Worm (Caenorhabditis elegans) whole organism, late embryonic: ENCODE results near the gene sec-3.

Experiments
- F13H6.1 ChIP-seq: sonication (generic microtip); optimal IDR thresholded peaks from 2 replicates; lab custom pipeline; 2016; ENCODE audit warnings: missing genetic modification characterization, missing compliant biosample characterization
- T23F11.4 ChIP-seq: fragments of 200-800 bp; sonication (Bioruptor generic); optimal IDR thresholded peaks from 2 replicates; lab custom pipeline; 2018; ENCODE audit warnings: mild to moderate bottlenecking, missing genetic modification characterization, missing compliant biosample characterization
- ahr-1 ChIP-seq: sonication (generic microtip); optimal IDR thresholded peaks from 2 replicates; lab custom pipeline; 2016; ENCODE audit warnings: missing genetic modification characterization, missing compliant biosample characterization
- ama-1 ChIP-seq: fragments of 150-350 bp; optimal IDR thresholded peaks from 2 replicates; lab custom pipeline; 2014
- ceh-14 ChIP-seq: sonication (generic microtip); optimal IDR thresholded peaks from 2 replicates; lab custom pipeline; 2016; ENCODE audit warnings: missing genotype, missing genetic modification characterization, missing compliant biosample characterization
- ceh-18 ChIP-seq: sonication (generic microtip); optimal IDR thresholded peaks from 2 replicates; lab custom pipeline; 2016; ENCODE audit warnings: missing genetic modification characterization, missing compliant biosample characterization
- ceh-2 ChIP-seq: sonication (generic microtip); optimal IDR thresholded peaks from 2 replicates; lab custom pipeline; 2016; ENCODE audit warnings: missing genotype, missing genetic modification characterization, missing compliant biosample characterization
- ceh-22 ChIP-seq: sonication (generic microtip); optimal IDR thresholded peaks from 2 replicates; lab custom pipeline; 2017; ENCODE audit warnings: missing biosample characterization, missing genetic modification characterization
- ceh-30 ChIP-seq: fragments of 150-350 bp; optimal IDR thresholded peaks from 2 replicates; lab custom pipeline; 2014; ENCODE audit warnings: missing biosample characterization, missing genetic modification characterization
- ceh-31 ChIP-seq: sonication (generic microtip); optimal IDR thresholded peaks from 2 replicates; lab custom pipeline; 2016; ENCODE audit warnings: missing genetic modification characterization, missing compliant biosample characterization
- ceh-34 ChIP-seq: sonication (generic microtip); optimal IDR thresholded peaks from 2 replicates; lab custom pipeline; 2016; ENCODE audit warnings: mild to moderate bottlenecking, missing genetic modification characterization, missing compliant biosample characterization
- ceh-48 ChIP-seq: sonication (generic microtip); optimal IDR thresholded peaks from 2 replicates; lab custom pipeline; 2016; ENCODE audit warnings: missing genetic modification characterization, inconsistent platforms, missing compliant biosample characterization
- ceh-6 ChIP-seq: fragments of 200-800 bp; sonication (Bioruptor generic); optimal IDR thresholded peaks from 2 replicates; lab custom pipeline; 2018; ENCODE audit warnings: mild to moderate bottlenecking, missing genetic modification characterization, missing compliant biosample characterization
- ceh-9 ChIP-seq: sonication (generic microtip); optimal IDR thresholded peaks from 2 replicates; lab custom pipeline; 2016; ENCODE audit warnings: mild to moderate bottlenecking, missing genetic modification characterization, inconsistent platforms, missing compliant biosample characterization
- dmd-4 ChIP-seq: sonication (generic microtip); optimal IDR thresholded peaks from 2 replicates; lab custom pipeline; 2016; ENCODE audit warnings: borderline replicate concordance, missing genetic modification characterization, missing compliant biosample characterization
- dve-1 ChIP-seq: sonication (generic microtip); optimal IDR thresholded peaks from 2 replicates; lab custom pipeline; 2017; ENCODE audit warnings: antibody characterized with exemption, mild to moderate bottlenecking, missing genetic modification characterization, missing compliant biosample characterization
- elt-2 ChIP-seq: sonication (generic microtip); optimal IDR thresholded peaks from 2 replicates; lab custom pipeline; 2016; ENCODE audit warnings: missing genetic modification reagents, missing genetic modification characterization, missing compliant biosample characterization
- elt-4 ChIP-seq: sonication (generic microtip); optimal IDR thresholded peaks from 2 replicates; lab custom pipeline; 2016; ENCODE audit warnings: missing genetic modification characterization, missing compliant biosample characterization
- fax-1 ChIP-seq: sonication (generic microtip); optimal IDR thresholded peaks from 2 replicates; lab custom pipeline; 2016; ENCODE audit warnings: missing genotype, missing genetic modification characterization, missing compliant biosample characterization
- fkh-10 ChIP-seq: fragments of 150-350 bp; optimal IDR thresholded peaks from 2 replicates; lab custom pipeline; 2014; ENCODE audit warnings: missing biosample characterization, missing genetic modification reagents, missing genetic modification characterization
- gmeb-2 ChIP-seq: sonication (generic microtip); optimal IDR thresholded peaks from 2 replicates; lab custom pipeline; 2016; ENCODE audit warnings: missing genetic modification characterization, inconsistent platforms, missing compliant biosample characterization
- hlh-15 ChIP-seq: sonication (generic microtip); optimal IDR thresholded peaks from 2 replicates; lab custom pipeline; 2016; ENCODE audit warnings: missing genetic modification characterization, missing compliant biosample characterization
- hlh-30 ChIP-seq: sonication (generic microtip); optimal IDR thresholded peaks from 2 replicates; lab custom pipeline; 2017; ENCODE audit warnings: antibody characterized with exemption, missing genetic modification characterization, missing compliant biosample characterization; ENCODE audit not compliant: insufficient read depth
- hlh-6 ChIP-seq: sonication (generic microtip); optimal IDR thresholded peaks from 2 replicates; lab custom pipeline; 2016; ENCODE audit warnings: missing genotype, missing genetic modification characterization, missing compliant biosample characterization
- hlh-8 ChIP-seq: sonication (generic microtip); optimal IDR thresholded peaks from 2 replicates; lab custom pipeline; 2016; ENCODE audit warnings: missing genotype, missing genetic modification characterization, missing compliant biosample characterization
- lim-6 ChIP-seq: sonication (generic microtip); optimal IDR thresholded peaks from 2 replicates; lab custom pipeline; 2016; ENCODE audit warnings: missing genetic modification characterization, missing compliant biosample characterization
- madf-2 ChIP-seq: sonication (generic microtip); optimal IDR thresholded peaks from 2 replicates; lab custom pipeline; 2017; ENCODE audit warnings: missing genetic modification characterization, missing compliant biosample characterization
- mec-3 ChIP-seq: sonication (generic microtip); optimal IDR thresholded peaks from 2 replicates; lab custom pipeline; 2016; ENCODE audit warnings: borderline replicate concordance, missing genetic modification characterization, missing compliant biosample characterization
- nfya-1 ChIP-seq: sonication (generic microtip); optimal IDR thresholded peaks from 2 replicates; lab custom pipeline; 2017; ENCODE audit warnings: missing genetic modification characterization, mild to moderate bottlenecking, missing compliant biosample characterization, antibody characterized with exemption, moderate library complexity
- nhr-11 ChIP-seq: fragments of 150-350 bp; optimal IDR thresholded peaks from 2 replicates; lab custom pipeline; 2014; ENCODE audit warnings: missing biosample characterization, missing genetic modification characterization
- npax-4 ChIP-seq: sonication (generic microtip); optimal IDR thresholded peaks from 2 replicates; lab custom pipeline; 2016; ENCODE audit warnings: missing genetic modification characterization, missing compliant biosample characterization
- pag-3 ChIP-seq: sonication (generic microtip); optimal IDR thresholded peaks from 2 replicates; lab custom pipeline; 2016; ENCODE audit warnings: missing compliant biosample characterization, missing genetic modification characterization, borderline replicate concordance
- pat-9 ChIP-seq: fragments of 200-800 bp; sonication (Bioruptor generic); optimal IDR thresholded peaks from 2 replicates; lab custom pipeline; 2018; ENCODE audit warnings: mild to moderate bottlenecking, missing genetic modification characterization, moderate library complexity, missing compliant biosample characterization
- pax-1 ChIP-seq: fragments of 150-350 bp; optimal IDR thresholded peaks from 2 replicates; lab custom pipeline; 2014; ENCODE audit warnings: missing biosample characterization, missing genetic modification characterization
- pha-4 ChIP-seq: fragments of 150-350 bp; optimal IDR thresholded peaks from 2 replicates; lab custom pipeline; 2018; ENCODE audit warnings: missing biosample characterization, missing genetic modification reagents, missing genetic modification characterization
- pqm-1 ChIP-seq: sonication (generic microtip); optimal IDR thresholded peaks from 2 replicates; lab custom pipeline; 2016; ENCODE audit warnings: missing genetic modification characterization, missing compliant biosample characterization
- pros-1 ChIP-seq: fragments of 150-350 bp; optimal IDR thresholded peaks from 2 replicates; lab custom pipeline; 2014; ENCODE audit warnings: missing biosample characterization, missing genetic modification reagents, missing genetic modification characterization
- rnt-1 ChIP-seq: sonication (generic microtip); optimal IDR thresholded peaks from 2 replicates; lab custom pipeline; 2016; ENCODE audit warnings: missing genetic modification characterization, missing compliant biosample characterization
- sdc-2 ChIP-seq: sonication (generic microtip); optimal IDR thresholded peaks from 2 replicates; lab custom pipeline; 2016; ENCODE audit warnings: missing genotype, missing genetic modification characterization, missing compliant biosample characterization
- tbx-2 ChIP-seq: sonication (generic microtip); optimal IDR thresholded peaks from 2 replicates; lab custom pipeline; 2016; ENCODE audit warnings: missing genetic modification characterization, missing compliant biosample characterization
- tbx-7 ChIP-seq: sonication (generic microtip); optimal IDR thresholded peaks from 2 replicates; lab custom pipeline; 2016; ENCODE audit warnings: missing genotype, missing genetic modification characterization, missing compliant biosample characterization
- ttx-3 ChIP-seq: sonication (generic microtip); optimal IDR thresholded peaks from 2 replicates; lab custom pipeline; 2016; ENCODE audit warnings: missing genetic modification reagents, missing genetic modification characterization, missing compliant biosample characterization
- unc-3 ChIP-seq, 2 experiments: fragments of 200-800 bp in 1 of 2; sonication (Bioruptor generic) in 1 of 2; sonication (generic microtip) in 1 of 2; conservative IDR thresholded peaks in 1 of 2; optimal IDR thresholded peaks in 1 of 2; 2 replicates each; pipeline versions ENCODE4 v1.3.6 to Lab custom; 2016 to 2022; ENCODE audit warnings: missing compliant biosample characterization in 2 of 2, missing genetic modification characterization in 2 of 2, missing genetic modification reagents in 1 of 2
- unc-42 ChIP-seq: sonication (generic microtip); optimal IDR thresholded peaks from 2 replicates; lab custom pipeline; 2016; ENCODE audit warnings: missing genotype, missing genetic modification characterization, missing compliant biosample characterization
- unc-55 ChIP-seq: sonication (generic microtip); optimal IDR thresholded peaks from 2 replicates; lab custom pipeline; 2017; ENCODE audit warnings: missing biosample characterization, missing genetic modification reagents, missing genetic modification characterization
- unc-86 ChIP-seq: sonication (generic microtip); optimal IDR thresholded peaks from 2 replicates; lab custom pipeline; 2016; ENCODE audit warnings: missing genetic modification characterization, missing compliant biosample characterization
- zip-5 ChIP-seq: sonication (generic microtip); optimal IDR thresholded peaks from 2 replicates; lab custom pipeline; 2016; ENCODE audit warnings: missing genetic modification characterization, missing compliant biosample characterization
- ztf-16 ChIP-seq: sonication (generic microtip); optimal IDR thresholded peaks from 2 replicates; lab custom pipeline; 2017; ENCODE audit warnings: missing genetic modification characterization, missing compliant biosample characterization

Gene sec-3

ce11 chrX:3108603-3109002 lies 9.0 kb upstream of the sec-3 start:
- TF ChIP-seq ceh-6 (GFP tag; lab: Kevin White, UChicago) (no peak), dve-1 (tag; lab: Kevin White, UChicago) (no peak), ceh-34 (tag; lab: Kevin White, UChicago) (no peak), hlh-8 (tag; lab: Kevin White, UChicago) (no peak), fax-1 (no peak), npax-4 (no peak)

DNA sequence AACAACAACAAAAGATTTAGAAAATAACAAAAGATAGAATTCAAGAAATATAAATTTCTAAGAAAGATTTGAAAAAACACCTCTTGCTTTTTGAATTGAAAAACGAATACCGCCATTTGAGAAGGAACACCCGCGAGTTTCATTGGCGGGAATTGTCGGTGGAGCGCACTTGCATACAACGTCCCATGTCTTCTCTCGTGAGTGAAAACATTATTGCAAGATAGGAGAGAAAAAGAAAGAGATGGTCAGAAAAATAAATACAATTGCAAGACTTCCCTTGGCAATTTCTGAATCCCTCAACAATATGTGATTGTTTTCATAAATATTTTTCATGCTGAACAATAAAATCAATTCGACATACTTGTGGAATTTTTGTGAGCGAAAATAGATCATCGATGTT lies 6.5 kb upstream of the sec-3 start, which contains the start of gene K10B3.5:
K10B3.5 (minus strand) TSS at position 343 of the 400 bp plus-strand sequence.
- TF ChIP-seq nfya-1 (tag; lab: Kevin White, UChicago) (peak; percentile 59), unc-3 (GFP tag; conservative IDR thresholded peaks at IDR 0.05; lab: Robert Waterston, UW) (no peak), unc-3 (tag; optimal IDR thresholded peaks at IDR 0.05; lab: Kevin White, UChicago) (no peak), ceh-18 (tag; lab: Kevin White, UChicago) (peak; percentile 34), pros-1 (tag; lab: Kevin White, UChicago) (no peak), sdc-2 (tag; lab: Kevin White, UChicago) (peak; percentile 14), unc-86 (tag; lab: Kevin White, UChicago) (no peak), ceh-31 (tag; lab: Kevin White, UChicago) (peak; percentile 59), T23F11.4 (no peak), F13H6.1 (tag; lab: Kevin White, UChicago) (no peak), hlh-30 (peak; percentile 89), unc-42 (tag; lab: Kevin White, UChicago) (peak; percentile 33), zip-5 (tag; lab: Kevin White, UChicago) (no peak), ceh-22 (tag; lab: Kevin White, UChicago) (no peak), ceh-48 (tag; lab: Kevin White, UChicago) (no peak), pax-1 (tag; lab: Kevin White, UChicago) (peak; percentile 44), ceh-2 (tag; lab: Kevin White, UChicago) (no peak), elt-2 (tag; lab: Kevin White, UChicago) (peak; percentile 19), rnt-1 (tag; lab: Kevin White, UChicago) (peak; percentile 17), pha-4 (tag; lab: Kevin White, UChicago) (no peak), pqm-1 (no peak), ceh-34 (tag; lab: Kevin White, UChicago) (peak; percentile 48)

- TF ChIP-seq madf-2 (tag; lab: Kevin White, UChicago) (no peak), unc-3 (GFP tag; conservative IDR thresholded peaks at IDR 0.05; lab: Robert Waterston, UW) (no peak), unc-3 (tag; optimal IDR thresholded peaks at IDR 0.05; lab: Kevin White, UChicago) (no peak), ceh-9 (no peak), nhr-11 (no peak), npax-4 (no peak), ceh-18 (tag; lab: Kevin White, UChicago) (no peak), ceh-31 (tag; lab: Kevin White, UChicago) (peak; percentile 15), elt-4 (no peak), pat-9 (tag; lab: Kevin White, UChicago) (no peak), tbx-2 (tag; lab: Kevin White, UChicago) (peak; percentile 59), ahr-1 (tag; lab: Kevin White, UChicago) (no peak), sdc-2 (tag; lab: Kevin White, UChicago) (no peak), ttx-3 (no peak), mec-3 (no peak), fkh-10 (GFP tag; lab: Kevin White, UChicago) (no peak), hlh-15 (no peak), unc-86 (tag; lab: Kevin White, UChicago) (no peak), gmeb-2 (no peak), ceh-6 (GFP tag; lab: Kevin White, UChicago) (peak; percentile 33), ceh-14 (tag; lab: Kevin White, UChicago) (no peak), pag-3 (tag; lab: Kevin White, UChicago) (no peak), hlh-6 (tag; lab: Kevin White, UChicago) (no peak), ceh-48 (tag; lab: Kevin White, UChicago) (peak; percentile 60), lim-6 (tag; lab: Kevin White, UChicago) (no peak), unc-55 (GFP tag; lab: Kevin White, UChicago) (peak; percentile 20), ceh-34 (tag; lab: Kevin White, UChicago) (peak; percentile 8), hlh-30 (no peak), ceh-30 (tag; lab: Kevin White, UChicago) (no peak), tbx-7 (tag; lab: Kevin White, UChicago) (no peak), dmd-4 (tag; lab: Kevin White, UChicago) (no peak), F13H6.1 (tag; lab: Kevin White, UChicago) (no peak), ztf-16 (tag; lab: Kevin White, UChicago) (no peak), ama-1 (lab: Kevin White, UChicago) (no peak), hlh-8 (tag; lab: Kevin White, UChicago) (no peak)
These were observed 3.2 kb upstream of the sec-3 start for ce11 chrX:3102817-3103216.
